Worm (Caenorhabditis elegans) whole organism, mixed stage, embryonic: Measurements from ENCODE around the gene nprt-1.

Source experiments
- M03D4.4 ChIP-seq: sonication (generic microtip); optimal IDR thresholded peaks from 2 replicates; lab custom pipeline; 2017; ENCODE audit warnings: mild to moderate bottlenecking, missing genetic modification characterization, missing compliant biosample characterization
- blmp-1 ChIP-seq: fragments of 150-350 bp; optimal IDR thresholded peaks from 2 replicates; lab custom pipeline; 2014; ENCODE audit warnings: missing biosample characterization, missing genetic modification characterization
- ces-1 ChIP-seq: fragments of 150-350 bp; optimal IDR thresholded peaks from 2 replicates; lab custom pipeline; 2014; ENCODE audit warnings: missing biosample characterization, missing genetic modification reagents, missing genetic modification characterization
- ham-2 ChIP-seq: fragments of 200-800 bp; sonication (Bioruptor generic); optimal IDR thresholded peaks from 2 replicates; lab custom pipeline; 2018; ENCODE audit warnings: mild to moderate bottlenecking, missing genetic modification characterization, missing compliant biosample characterization
- lin-13 ChIP-seq: fragments of 150-350 bp; optimal IDR thresholded peaks from 2 replicates; lab custom pipeline; 2014; ENCODE audit warnings: missing biosample characterization, missing genetic modification characterization
- mep-1 ChIP-seq: fragments of 150-350 bp; optimal IDR thresholded peaks from 2 replicates; lab custom pipeline; 2017; ENCODE audit warnings: missing biosample characterization, missing genetic modification reagents, missing genetic modification characterization, inconsistent platforms
- nhr-28 ChIP-seq: fragments of 150-350 bp; optimal IDR thresholded peaks from 2 replicates; lab custom pipeline; 2014; ENCODE audit warnings: missing biosample characterization, missing genetic modification characterization
- pha-4 ChIP-seq: fragments of 150-350 bp; optimal IDR thresholded peaks from 2 replicates; lab custom pipeline; 2018; ENCODE audit warnings: missing biosample characterization, missing genetic modification reagents, missing genetic modification characterization
- unc-120 ChIP-seq: sonication (generic microtip); optimal IDR thresholded peaks from 2 replicates; lab custom pipeline; 2017; ENCODE audit warnings: missing genetic modification characterization, missing compliant biosample characterization; ENCODE audit not compliant: poor library complexity, severe bottlenecking
- unc-62 ChIP-seq: fragments of 150-350 bp; optimal IDR thresholded peaks from 2 replicates; lab custom pipeline; 2014; ENCODE audit warnings: missing biosample characterization, missing genetic modification reagents, missing genetic modification characterization
- ztf-11 ChIP-seq: fragments of 150-350 bp; optimal IDR thresholded peaks from 2 replicates; lab custom pipeline; 2014; ENCODE audit warnings: missing biosample characterization, missing genetic modification characterization

ce11 chrIV:2897644-2898160, 7.5 kb upstream of the nprt-1 start, which contains the start of gene Y54G2A.36:
- TF ChIP-seq ces-1 (GFP tag; lab: Kevin White, UChicago) (no peak), lin-13 (no peak), mep-1 (tag; lab: Kevin White, UChicago) (no peak), pha-4 (tag; lab: Kevin White, UChicago) (no peak), unc-62 (GFP tag; lab: Kevin White, UChicago) (no peak), unc-120 (tag; lab: Kevin White, UChicago) (no peak), ham-2 (no peak), M03D4.4 (no peak), ztf-11 (tag; lab: Kevin White, UChicago) (no peak), nhr-28 (tag; lab: Kevin White, UChicago) (no peak), blmp-1 (tag; lab: Kevin White, UChicago) (no peak)
